ENCODE assay signal across 2 fruit fly cellular contexts in the genomic region with DNA sequence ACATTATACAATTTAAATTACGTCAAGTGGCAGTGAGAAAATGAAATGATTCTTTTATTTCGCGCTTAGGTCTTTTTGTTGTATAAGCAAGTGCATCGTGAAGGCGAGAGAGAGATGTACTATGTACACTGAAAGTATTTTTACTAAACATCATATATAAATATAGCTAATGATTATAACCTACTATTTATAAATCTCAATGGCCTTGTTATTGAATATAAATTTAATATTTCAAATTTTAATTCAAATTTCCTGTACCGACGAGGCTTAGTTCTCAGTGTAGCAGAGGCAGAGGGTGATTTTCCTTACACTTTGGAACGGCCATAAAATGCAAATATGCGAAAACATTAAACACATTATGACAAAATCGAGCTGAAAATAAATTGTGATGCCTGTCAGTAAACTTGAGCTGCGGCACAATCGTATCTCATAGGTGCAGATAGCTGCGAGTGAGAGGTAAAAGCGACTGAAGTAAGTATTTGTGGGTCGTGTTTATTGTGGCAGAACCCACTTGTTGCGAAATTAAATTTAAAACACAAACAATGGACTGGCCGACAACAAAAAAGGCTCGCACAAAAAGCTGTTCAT.
TF ChIP-seq lines count a peak whose summit lies in the region.

No protein-coding gene starts in this region.

TF ChIP-seq in whole organism, embryonic, 481 proteins besides CTCF, POLR2A, EP300 and RAD21 (continued from another document and continues in another):
- no peak for TF ChIP-seq CG11085 (GFP tag; IDR thresholded peaks at IDR 0.05; lab: Robert Waterston, UW)
- TF ChIP-seq inv (GFP tag; IDR thresholded peaks at IDR 0.05; lab: Robert Waterston, UW; ENCODE audit: partially characterized antibody): no peak
- no peak for TF ChIP-seq CG11723 (GFP tag; optimal IDR thresholded peaks at IDR 0.05; lab: Kevin White, UChicago)
- peak; percentile 34; the same call in 1 of the 2 replicates for TF ChIP-seq CG32532 (GFP tag; IDR thresholded peaks at IDR 0.05; lab: Robert Waterston, UW)
- TF ChIP-seq CG18476 (GFP tag; optimal IDR thresholded peaks at IDR 0.05; lab: Kevin White, UChicago): no peak
- no peak for TF ChIP-seq CG9215 (GFP tag; IDR thresholded peaks at IDR 0.05; lab: Robert Waterston, UW)
- TF ChIP-seq gt (GFP tag; IDR thresholded peaks at IDR 0.05; lab: Robert Waterston, UW): no peak
- TF ChIP-seq luna (GFP tag; optimal IDR thresholded peaks at IDR 0.05; lab: Kevin White, UChicago): no peak
- no peak for TF ChIP-seq her (GFP tag; optimal IDR thresholded peaks at IDR 0.05; lab: Kevin White, UChicago)
- TF ChIP-seq crc (GFP tag; optimal IDR thresholded peaks at IDR 0.05; lab: Kevin White, UChicago): no peak
- TF ChIP-seq CG16863 (GFP tag; optimal IDR thresholded peaks at IDR 0.05; lab: Kevin White, UChicago): no peak
- no peak for TF ChIP-seq gce (GFP tag; IDR thresholded peaks at IDR 0.05; lab: Robert Waterston, UW)
- no peak for TF ChIP-seq pb (GFP tag; optimal IDR thresholded peaks at IDR 0.05; lab: Kevin White, UChicago)
- no peak for TF ChIP-seq CG12219 (GFP tag; optimal IDR thresholded peaks at IDR 0.05; lab: Kevin White, UChicago)
- no peak for TF ChIP-seq sug (tag; optimal IDR thresholded peaks at IDR 0.05; lab: Kevin White, UChicago)
- TF ChIP-seq unc-4 (GFP tag; IDR thresholded peaks at IDR 0.05; lab: Robert Waterston, UW; ENCODE audit: partially characterized antibody): no peak
- peak in 1 of 2 experiments; percentile 55 for TF ChIP-seq Pdp1 (GFP tag; optimal IDR thresholded peaks at IDR 0.05; lab: Kevin White, UChicago)
- TF ChIP-seq CG10366 (GFP tag; IDR thresholded peaks at IDR 0.05; lab: Robert Waterston, UW): no peak
- TF ChIP-seq kah (GFP tag; optimal IDR thresholded peaks at IDR 0.05; lab: Kevin White, UChicago): no peak
- peak; percentile 26; the same call in 1 of the 2 replicates for TF ChIP-seq CG11696 (GFP tag; IDR thresholded peaks at IDR 0.05; lab: Robert Waterston, UW)
- no peak for TF ChIP-seq Optix (GFP tag; IDR thresholded peaks at IDR 0.05; lab: Robert Waterston, UW)
- no peak for TF ChIP-seq yki (optimal IDR thresholded peaks at IDR 0.05; lab: Kevin White, UChicago)
- TF ChIP-seq br (optimal IDR thresholded peaks at IDR 0.05; lab: Kevin White, UChicago): no peak
- TF ChIP-seq CG13424 (tag; optimal IDR thresholded peaks at IDR 0.05; lab: Kevin White, UChicago): peak; percentile 45
- TF ChIP-seq ro (GFP tag; IDR thresholded peaks at IDR 0.05; lab: Robert Waterston, UW): no peak
- peak; percentile 13 to 67 for TF ChIP-seq bsh (GFP tag; optimal IDR thresholded peaks at IDR 0.05; lab: Kevin White, UChicago)
- TF ChIP-seq Usf (GFP tag; optimal IDR thresholded peaks at IDR 0.05; lab: Kevin White, UChicago): no peak
- peak; percentile 9 for TF ChIP-seq CG12155 (GFP tag; optimal IDR thresholded peaks at IDR 0.05; lab: Kevin White, UChicago)
- TF ChIP-seq CG12942 (GFP tag; optimal IDR thresholded peaks at IDR 0.05; lab: Kevin White, UChicago): peak; percentile 31
- TF ChIP-seq Med (GFP tag; lab: Kevin White, UChicago): peak; percentile 16
- no peak for TF ChIP-seq CG18764 (GFP tag; optimal IDR thresholded peaks at IDR 0.05; lab: Kevin White, UChicago)
- peak; percentile 56; the same call in 2 of the 3 replicates for TF ChIP-seq CG17361 (GFP tag; IDR thresholded peaks at IDR 0.05; lab: Robert Waterston, UW)
- TF ChIP-seq ranshi (GFP tag; IDR thresholded peaks at IDR 0.05; lab: Robert Waterston, UW): 0 out of 2 replicates have a peak, but pooled peaks have one; percentile 53
- TF ChIP-seq lbe (GFP tag; optimal IDR thresholded peaks at IDR 0.05; lab: Kevin White, UChicago): peak; percentile 79
- no peak for TF ChIP-seq kni (GFP tag; optimal IDR thresholded peaks at IDR 0.05; lab: Kevin White, UChicago)
- peak; percentile 48 for TF ChIP-seq CG15269 (tag; optimal IDR thresholded peaks at IDR 0.05; lab: Kevin White, UChicago)
- TF ChIP-seq Chrac-16 (GFP tag; optimal IDR thresholded peaks at IDR 0.05; lab: Kevin White, UChicago): peak; percentile 35
- TF ChIP-seq CG7745 (tag; optimal IDR thresholded peaks at IDR 0.05; lab: Kevin White, UChicago): no peak
- TF ChIP-seq CG10321 (GFP tag; IDR thresholded peaks at IDR 0.05; lab: Robert Waterston, UW): no peak
- TF ChIP-seq Xbp1 (GFP tag; optimal IDR thresholded peaks at IDR 0.05; lab: Kevin White, UChicago): peak; percentile 40
- no peak for TF ChIP-seq sc (optimal IDR thresholded peaks at IDR 0.05; lab: Kevin White, UChicago)
- TF ChIP-seq sc (GFP tag; optimal IDR thresholded peaks at IDR 0.05; lab: Kevin White, UChicago): no peak
- TF ChIP-seq bcd (GFP tag; optimal IDR thresholded peaks at IDR 0.05; lab: Kevin White, UChicago): peak; percentile 36
- TF ChIP-seq Atf6 (GFP tag; IDR thresholded peaks at IDR 0.05; lab: Robert Waterston, UW): 0 out of 2 replicates have a peak, but pooled peaks have one; percentile 33
- 0 out of 2 replicates have a peak, but pooled peaks have one; percentile 30 for TF ChIP-seq CG7372 (GFP tag; IDR thresholded peaks at IDR 0.05; lab: Robert Waterston, UW)
- peak; percentile 10 for TF ChIP-seq CG17385 (GFP tag; optimal IDR thresholded peaks at IDR 0.05; lab: Kevin White, UChicago)
- no peak for TF ChIP-seq tup (GFP tag; optimal IDR thresholded peaks at IDR 0.05; lab: Kevin White, UChicago)
- peak; percentile 34 for TF ChIP-seq D19A (tag; optimal IDR thresholded peaks at IDR 0.05; lab: Kevin White, UChicago)
- peak in 1 of 2 experiments; percentile 23 for TF ChIP-seq Eip74EF (GFP tag; optimal IDR thresholded peaks at IDR 0.05; lab: Kevin White, UChicago)
- peak; percentile 48; the same call in 1 of the 2 replicates for TF ChIP-seq Ada2b (GFP tag; IDR thresholded peaks at IDR 0.05; lab: Robert Waterston, UW)
- no peak for TF ChIP-seq CG3995 (GFP tag; optimal IDR thresholded peaks at IDR 0.05; lab: Kevin White, UChicago)
- TF ChIP-seq fu2 (GFP tag; optimal IDR thresholded peaks at IDR 0.05; lab: Kevin White, UChicago): no peak
- no peak for TF ChIP-seq CG10431 (GFP tag; optimal IDR thresholded peaks at IDR 0.05; lab: Kevin White, UChicago)
- TF ChIP-seq knrl (GFP tag; IDR thresholded peaks at IDR 0.05; lab: Robert Waterston, UW; ENCODE audit: partially characterized antibody): no peak
- TF ChIP-seq NC2β (GFP tag; optimal IDR thresholded peaks at IDR 0.05; lab: Kevin White, UChicago): no peak
- no peak for TF ChIP-seq pan (optimal IDR thresholded peaks at IDR 0.05; lab: Kevin White, UChicago)
- peak in 1 of 2 experiments; percentile 48 for TF ChIP-seq pan (GFP tag; optimal IDR thresholded peaks at IDR 0.05 in 1 of 2, IDR thresholded peaks at IDR 0.05 in 1 of 2)
- TF ChIP-seq CG30431 (GFP tag; optimal IDR thresholded peaks at IDR 0.05; lab: Kevin White, UChicago): peak; percentile 23
- peak; percentile 7 for TF ChIP-seq Abd-B (GFP tag; optimal IDR thresholded peaks at IDR 0.05; lab: Kevin White, UChicago)
- TF ChIP-seq Hr51 (GFP tag; optimal IDR thresholded peaks at IDR 0.05; lab: Kevin White, UChicago): peak in 1 of 2 experiments; percentile 64
- TF ChIP-seq cad (GFP tag; optimal IDR thresholded peaks at IDR 0.05; lab: Kevin White, UChicago): no peak
- TF ChIP-seq Sox100B (GFP tag; optimal IDR thresholded peaks at IDR 0.05; lab: Kevin White, UChicago): peak; percentile 40

TF ChIP-seq in whole organism, prepupa, 60 proteins besides CTCF, POLR2A, EP300 and RAD21 (continued from another document):
- TF ChIP-seq CG10669 (GFP tag; optimal IDR thresholded peaks at IDR 0.05; lab: Kevin White, UChicago): peak; percentile 80
- no peak for TF ChIP-seq fkh (GFP tag; optimal IDR thresholded peaks at IDR 0.05; lab: Kevin White, UChicago)
- TF ChIP-seq CG9139 (GFP tag; optimal IDR thresholded peaks at IDR 0.05; lab: Kevin White, UChicago): peak; percentile 68
- TF ChIP-seq CG1621 (tag; optimal IDR thresholded peaks at IDR 0.05; lab: Kevin White, UChicago): peak; percentile 40
- TF ChIP-seq Eip93F (GFP tag; optimal IDR thresholded peaks at IDR 0.05; lab: Kevin White, UChicago): peak; percentile 55
- peak; percentile 60 for TF ChIP-seq CG6808 (GFP tag; optimal IDR thresholded peaks at IDR 0.05; lab: Kevin White, UChicago)
- peak; percentile 74 for TF ChIP-seq CG3032 (tag; optimal IDR thresholded peaks at IDR 0.05; lab: Kevin White, UChicago)
- TF ChIP-seq Lpt (GFP tag; optimal IDR thresholded peaks at IDR 0.05; lab: Kevin White, UChicago): peak; percentile 57
- TF ChIP-seq achi (GFP tag; optimal IDR thresholded peaks at IDR 0.05; lab: Kevin White, UChicago): peak; percentile 79
- peak; percentile 78 for TF ChIP-seq Smox (GFP tag; optimal IDR thresholded peaks at IDR 0.05; lab: Kevin White, UChicago)
- TF ChIP-seq Ets96B (tag; optimal IDR thresholded peaks at IDR 0.05; lab: Kevin White, UChicago): peak; percentile 70
